Worm (Caenorhabditis elegans) whole organism, mixed stage, embryonic: ENCODE data around the gene Y43F8C.15.
"Not testable (repeated sequence)": the region's sequence is repeated elsewhere in the genome, so short reads cannot be mapped to it uniquely, and the experiment has no call there.

ENCODE experiments used
- M03D4.4 ChIP-seq: sonication (generic microtip); optimal IDR thresholded peaks from 2 replicates; lab custom pipeline; 2017; ENCODE audit warnings: mild to moderate bottlenecking, missing genetic modification characterization, missing compliant biosample characterization
- bed-3 ChIP-seq: fragments of 200-800 bp; sonication (Bioruptor generic); optimal IDR thresholded peaks from 3 replicates; lab custom pipeline; 2018; ENCODE audit warnings: mild to moderate bottlenecking, missing genetic modification characterization, moderate library complexity, missing compliant biosample characterization
- blmp-1 ChIP-seq: fragments of 150-350 bp; optimal IDR thresholded peaks from 2 replicates; lab custom pipeline; 2014; ENCODE audit warnings: missing biosample characterization, missing genetic modification characterization
- ceh-39 ChIP-seq: fragments of 150-350 bp; optimal IDR thresholded peaks from 2 replicates; lab custom pipeline; 2014; ENCODE audit warnings: missing biosample characterization, missing genetic modification characterization
- ceh-43 ChIP-seq: fragments of 200-800 bp; sonication (Bioruptor generic); optimal IDR thresholded peaks from 2 replicates; lab custom pipeline; 2018; ENCODE audit warnings: mild to moderate bottlenecking, missing genetic modification characterization, moderate library complexity, missing compliant biosample characterization
- ceh-83 ChIP-seq: fragments of 200-800 bp; sonication (Bioruptor generic); optimal IDR thresholded peaks from 2 replicates; lab custom pipeline; 2018; ENCODE audit warnings: mild to moderate bottlenecking, missing genetic modification characterization, missing compliant biosample characterization
- ces-1 ChIP-seq: fragments of 150-350 bp; optimal IDR thresholded peaks from 2 replicates; lab custom pipeline; 2014; ENCODE audit warnings: missing biosample characterization, missing genetic modification reagents, missing genetic modification characterization
- cnd-1 ChIP-seq: fragments of 200-800 bp; sonication (Bioruptor generic); optimal IDR thresholded peaks from 2 replicates; lab custom pipeline; 2018; ENCODE audit warnings: mild to moderate bottlenecking, missing genetic modification characterization, missing compliant biosample characterization
- drap-1 ChIP-seq: fragments of 200-800 bp; sonication (Bioruptor generic); optimal IDR thresholded peaks from 3 replicates; lab custom pipeline; 2018; ENCODE audit warnings: mild to moderate bottlenecking, missing genetic modification characterization, missing compliant biosample characterization
- elt-1 ChIP-seq: sonication (generic microtip); optimal IDR thresholded peaks from 2 replicates; lab custom pipeline; 2017; ENCODE audit warnings: missing genetic modification characterization, mild to moderate bottlenecking, missing compliant biosample characterization, antibody characterized with exemption, moderate library complexity, borderline replicate concordance; ENCODE audit not compliant: insufficient read depth
- elt-3 ChIP-seq: fragments of 150-350 bp; optimal IDR thresholded peaks from 2 replicates; lab custom pipeline; 2014; ENCODE audit warnings: missing biosample characterization, missing genetic modification characterization
- flh-1 ChIP-seq: fragments of 200-800 bp; sonication (Bioruptor generic); optimal IDR thresholded peaks from 2 replicates; lab custom pipeline; 2018; ENCODE audit warnings: mild to moderate bottlenecking, missing genetic modification characterization, moderate library complexity, missing compliant biosample characterization
- hlh-1 ChIP-seq: fragments of 150-350 bp; optimal IDR thresholded peaks from 2 replicates; lab custom pipeline; 2014; ENCODE audit warnings: missing biosample characterization, missing genetic modification reagents, missing genetic modification characterization
- lin-32 ChIP-seq: fragments of 200-800 bp; sonication (Bioruptor generic); optimal IDR thresholded peaks from 2 replicates; lab custom pipeline; 2018; ENCODE audit warnings: mild to moderate bottlenecking, missing genetic modification characterization, missing compliant biosample characterization
- lsy-2 ChIP-seq: fragments of 150-350 bp; optimal IDR thresholded peaks from 2 replicates; lab custom pipeline; 2014; ENCODE audit warnings: missing biosample characterization, missing genetic modification characterization
- mab-5 ChIP-seq: fragments of 150-350 bp; optimal IDR thresholded peaks from 2 replicates; lab custom pipeline; 2014; ENCODE audit warnings: missing biosample characterization, missing genetic modification characterization
- mls-2 ChIP-seq: sonication (generic microtip); optimal IDR thresholded peaks from 2 replicates; lab custom pipeline; 2016; ENCODE audit warnings: mild to moderate bottlenecking, missing genetic modification characterization, moderate library complexity, missing compliant biosample characterization
- nhr-12 ChIP-seq: fragments of 150-350 bp; optimal IDR thresholded peaks from 2 replicates; lab custom pipeline; 2014; ENCODE audit warnings: missing biosample characterization, missing genetic modification characterization
- nhr-2 ChIP-seq: fragments of 150-350 bp; optimal IDR thresholded peaks from 2 replicates; lab custom pipeline; 2014; ENCODE audit warnings: missing biosample characterization, missing genetic modification characterization
- nhr-237 ChIP-seq: fragments of 150-350 bp; optimal IDR thresholded peaks from 2 replicates; lab custom pipeline; 2014; ENCODE audit warnings: missing biosample characterization, missing genetic modification characterization
- nhr-28 ChIP-seq: fragments of 150-350 bp; optimal IDR thresholded peaks from 2 replicates; lab custom pipeline; 2014; ENCODE audit warnings: missing biosample characterization, missing genetic modification characterization
- nhr-76 ChIP-seq: sonication (generic microtip); optimal IDR thresholded peaks from 2 replicates; lab custom pipeline; 2017; ENCODE audit warnings: missing biosample characterization, missing genetic modification characterization
- pha-4 ChIP-seq: fragments of 150-350 bp; optimal IDR thresholded peaks from 2 replicates; lab custom pipeline; 2018; ENCODE audit warnings: missing biosample characterization, missing genetic modification reagents, missing genetic modification characterization
- sem-2 ChIP-seq: fragments of 200-800 bp; sonication (Bioruptor generic); optimal IDR thresholded peaks from 2 replicates; lab custom pipeline; 2018; ENCODE audit warnings: mild to moderate bottlenecking, missing genetic modification characterization, missing compliant biosample characterization
- snpc-4 ChIP-seq: fragments of 150-350 bp; optimal IDR thresholded peaks from 2 replicates; lab custom pipeline; 2014; ENCODE audit warnings: missing biosample characterization, missing genetic modification characterization
- sptf-1 ChIP-seq: sonication (generic microtip); optimal IDR thresholded peaks from 2 replicates; lab custom pipeline; 2017; ENCODE audit warnings: mild to moderate bottlenecking, missing genetic modification characterization, moderate library complexity, missing compliant biosample characterization
- unc-120 ChIP-seq: sonication (generic microtip); optimal IDR thresholded peaks from 2 replicates; lab custom pipeline; 2017; ENCODE audit warnings: missing genetic modification characterization, missing compliant biosample characterization; ENCODE audit not compliant: poor library complexity, severe bottlenecking
- unc-39 ChIP-seq: fragments of 150-350 bp; optimal IDR thresholded peaks from 2 replicates; lab custom pipeline; 2014; ENCODE audit warnings: missing biosample characterization, missing genetic modification characterization
- unc-62 ChIP-seq: fragments of 150-350 bp; optimal IDR thresholded peaks from 2 replicates; lab custom pipeline; 2014; ENCODE audit warnings: missing biosample characterization, missing genetic modification reagents, missing genetic modification characterization
- zip-8 ChIP-seq: fragments of 150-350 bp; optimal IDR thresholded peaks from 2 replicates; lab custom pipeline; 2014; ENCODE audit warnings: missing biosample characterization, missing genetic modification characterization
- ztf-11 ChIP-seq: fragments of 150-350 bp; optimal IDR thresholded peaks from 2 replicates; lab custom pipeline; 2014; ENCODE audit warnings: missing biosample characterization, missing genetic modification characterization

The Y43F8C.15 gene

ce11 chrV:19710514-19710913, at the start of gene Y43F8C.15:
Y43F8C.15 (minus strand) TSS chrV:19710614.
- not testable (repeated sequence) for TF ChIP-seq zip-8, hlh-1, nhr-28 (tag; lab: Kevin White, UChicago)

ce11 chrV:19759282-19759681, 48.9 kb upstream of the Y43F8C.15 start:
- TF ChIP-seq ztf-11 (tag; lab: Kevin White, UChicago) (no peak), elt-3 (tag; lab: Kevin White, UChicago) (no peak), cnd-1 (tag; lab: Kevin White, UChicago) (no peak), elt-1 (tag; lab: Kevin White, UChicago) (no peak), ces-1 (GFP tag; lab: Kevin White, UChicago) (no peak), sptf-1 (tag; lab: Kevin White, UChicago) (no peak), blmp-1 (no peak), hlh-1 (tag; lab: Kevin White, UChicago) (no peak), unc-39 (tag; lab: Kevin White, UChicago) (no peak), M03D4.4 (tag; lab: Kevin White, UChicago) (no peak), nhr-2 (tag; lab: Kevin White, UChicago) (no peak), unc-120 (tag; lab: Kevin White, UChicago) (no peak), ceh-39 (no peak), unc-62 (no peak), nhr-76 (no peak)

ce11 chrV:19756253-19756652, 45.8 kb upstream of the Y43F8C.15 start, which contains the start of gene W04E12.9:
W04E12.9 (plus strand) TSS chrV:19756553.
- TF ChIP-seq ceh-83 (no peak), hlh-1 (tag; lab: Kevin White, UChicago) (no peak), nhr-76 (no peak), drap-1 (GFP tag; lab: Kevin White, UChicago) (no peak), ceh-43 (no peak)

- TF ChIP-seq sem-2 (GFP tag; lab: Kevin White, UChicago) (no peak), nhr-12 (tag; lab: Kevin White, UChicago) (no peak), ceh-39 (no peak), hlh-1 (tag; lab: Kevin White, UChicago) (no peak), mab-5 (tag; lab: Kevin White, UChicago) (no peak)
Observed at ce11 chrV:19755260-19755659, 44.8 kb upstream of the Y43F8C.15 start, which contains the start of gene clec-50. clec-50 (minus strand) TSS chrV:19755368.

- TF ChIP-seq ztf-11 (tag; lab: Kevin White, UChicago), result no peak
- no peak for TF ChIP-seq ces-1 (GFP tag; lab: Kevin White, UChicago)
- no peak for TF ChIP-seq pha-4 (tag; lab: Kevin White, UChicago)
- TF ChIP-seq unc-39 (tag; lab: Kevin White, UChicago), result no peak
- TF ChIP-seq sem-2 (GFP tag; lab: Kevin White, UChicago), result no peak
- no peak for TF ChIP-seq mab-5 (tag; lab: Kevin White, UChicago)
- TF ChIP-seq snpc-4, result no peak
- no peak for TF ChIP-seq mls-2 (tag; lab: Kevin White, UChicago)
- no peak for TF ChIP-seq ceh-39
Observed at ce11 chrV:19754331-19754730, 43.9 kb upstream of the Y43F8C.15 start.

ce11 chrV:19752879-19753278, 42.5 kb upstream of the Y43F8C.15 start:
- TF ChIP-seq M03D4.4 (tag; lab: Kevin White, UChicago) (no peak), unc-120 (tag; lab: Kevin White, UChicago) (no peak), blmp-1 (no peak), mls-2 (tag; lab: Kevin White, UChicago) (no peak), bed-3 (GFP tag; lab: Kevin White, UChicago) (no peak), lin-32 (GFP tag; lab: Kevin White, UChicago) (no peak), lsy-2 (no peak), nhr-237 (tag; lab: Kevin White, UChicago) (no peak), ceh-39 (no peak), flh-1 (GFP tag; lab: Kevin White, UChicago) (no peak), ceh-43 (no peak), pha-4 (tag; lab: Kevin White, UChicago) (no peak), zip-8 (tag; lab: Kevin White, UChicago) (no peak), elt-1 (tag; lab: Kevin White, UChicago) (no peak), mab-5 (tag; lab: Kevin White, UChicago) (no peak), cnd-1 (tag; lab: Kevin White, UChicago) (no peak), nhr-12 (tag; lab: Kevin White, UChicago) (no peak), sem-2 (GFP tag; lab: Kevin White, UChicago) (no peak)
